Worm (Caenorhabditis elegans): ENCODE results near the gene kin-33.

kin-33 gene

DNA sequence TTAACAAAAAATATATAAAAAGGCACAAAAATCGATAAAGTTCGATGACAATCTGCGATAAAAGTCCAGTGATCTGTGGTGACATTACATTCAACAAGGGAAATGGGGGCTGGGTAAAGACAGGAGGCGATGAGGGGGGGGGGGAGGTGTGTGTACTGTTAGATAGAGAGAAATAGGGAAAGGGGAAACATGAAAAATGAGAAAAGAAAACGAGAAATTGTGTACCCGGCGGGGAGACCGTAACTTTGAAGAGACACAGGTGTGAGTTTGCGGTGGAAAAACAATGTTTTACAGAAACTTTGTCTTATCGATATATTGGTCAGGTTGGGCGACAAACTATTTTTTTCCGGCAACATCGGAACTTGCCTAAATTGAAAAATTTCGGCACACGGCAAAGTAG is 25.9 kb upstream of the kin-33 start:
- TF ChIP-seq B0336.3 (GFP tag; IDR thresholded peaks at IDR 0.05), result 0 out of 2 replicates have a peak, but pooled peaks have one; percentile 19
- no peak for TF ChIP-seq let-526 (GFP tag; IDR thresholded peaks at IDR 0.05)

DNA sequence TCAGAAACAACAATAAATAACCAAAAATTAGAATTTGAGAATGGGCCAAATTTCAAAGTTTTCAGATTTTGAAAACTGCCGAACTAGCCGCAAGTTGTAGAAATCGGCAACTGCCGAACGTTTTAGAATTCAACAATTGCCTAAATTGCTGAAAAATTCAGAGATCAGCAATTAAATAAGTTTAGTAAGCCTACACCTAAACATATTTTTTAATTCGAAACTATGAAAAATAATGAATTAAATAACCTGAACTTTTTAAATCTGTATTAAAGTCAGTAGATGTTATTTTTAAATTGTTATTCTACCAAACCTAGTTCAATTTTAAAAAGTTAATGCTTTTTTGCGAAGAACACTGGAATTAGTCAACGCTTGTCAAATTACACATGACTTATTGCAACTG is 24.3 kb upstream of the kin-33 start, which contains the start of gene nhr-204:
TSS of gene nhr-204 (minus strand) at position 101 of the 400 bp plus-strand sequence.
- TF ChIP-seq egl-18 (GFP tag; IDR thresholded peaks at IDR 0.05) (no peak), T26A5.8 (tag; optimal IDR thresholded peaks at IDR 0.05) (no peak), ceh-27 (GFP tag; optimal IDR thresholded peaks at IDR 0.05) (no peak), Y56A3A.18 (GFP tag; IDR thresholded peaks at IDR 0.05) (no peak), egrh-3 (GFP tag; IDR thresholded peaks at IDR 0.05) (no peak), nfyb-1 (GFP tag; IDR thresholded peaks at IDR 0.05) (no peak), nhr-80 (tag; optimal IDR thresholded peaks at IDR 0.05) (no peak), F22D6.2 (tag; optimal IDR thresholded peaks at IDR 0.05) (no peak), F23B12.7 (tag; optimal IDR thresholded peaks at IDR 0.05; ENCODE audit: insufficient read depth) (no peak), C06A6.2 (GFP tag; conservative IDR thresholded peaks at IDR 0.05) (no peak), nhr-120 (GFP tag; IDR thresholded peaks at IDR 0.05) (no peak), aptf-3 (GFP tag; IDR thresholded peaks at IDR 0.05) (no peak), ekl-4 (GFP tag; IDR thresholded peaks at IDR 0.05) (no peak), ceh-100 (GFP tag; IDR thresholded peaks at IDR 0.05) (no peak), F57C9.4 (tag; optimal IDR thresholded peaks at IDR 0.05) (no peak), egl-44 (GFP tag; IDR thresholded peaks at IDR 0.05) (no peak), ztf-26 (tag; optimal IDR thresholded peaks at IDR 0.05) (no peak), B0019.2 (GFP tag; conservative IDR thresholded peaks at IDR 0.05) (no peak)

DNA sequence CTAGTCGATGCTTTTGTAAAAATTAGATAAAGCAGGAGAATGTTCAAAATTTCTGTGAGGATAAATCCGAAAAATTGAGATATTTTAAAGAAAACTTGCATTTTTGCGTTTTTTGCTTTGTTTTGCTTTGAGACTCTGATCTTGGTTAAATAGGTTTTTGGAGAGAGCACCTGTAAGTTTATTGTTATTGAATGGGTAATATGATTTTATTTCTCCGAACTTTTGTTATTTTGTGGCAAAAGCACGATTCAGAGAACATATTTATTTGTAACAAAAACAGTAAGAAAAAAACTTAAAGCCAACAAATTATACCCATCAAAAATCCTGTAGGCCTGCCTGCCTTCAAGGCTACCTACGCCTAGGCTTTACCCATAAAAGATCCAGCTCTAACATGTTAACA is 20.1 kb upstream of the kin-33 start, which contains the start of gene str-121:
TSS of gene str-121 (minus strand) at position 101 of the 400 bp plus-strand sequence.
- TF ChIP-seq athp-1 (tag; optimal IDR thresholded peaks at IDR 0.05) (no peak), dpl-1 (GFP tag; optimal IDR thresholded peaks at IDR 0.05) (no peak), B0261.1 (tag; optimal IDR thresholded peaks at IDR 0.05) (no peak), egl-18 (GFP tag; IDR thresholded peaks at IDR 0.05) (no peak), ceh-58 (GFP tag; IDR thresholded peaks at IDR 0.05) (no peak), zim-3 (tag; optimal IDR thresholded peaks at IDR 0.05) (no peak), F55B11.4 (tag; optimal IDR thresholded peaks at IDR 0.05; ENCODE audit: borderline replicate concordance, insufficient read depth) (no peak)

DNA sequence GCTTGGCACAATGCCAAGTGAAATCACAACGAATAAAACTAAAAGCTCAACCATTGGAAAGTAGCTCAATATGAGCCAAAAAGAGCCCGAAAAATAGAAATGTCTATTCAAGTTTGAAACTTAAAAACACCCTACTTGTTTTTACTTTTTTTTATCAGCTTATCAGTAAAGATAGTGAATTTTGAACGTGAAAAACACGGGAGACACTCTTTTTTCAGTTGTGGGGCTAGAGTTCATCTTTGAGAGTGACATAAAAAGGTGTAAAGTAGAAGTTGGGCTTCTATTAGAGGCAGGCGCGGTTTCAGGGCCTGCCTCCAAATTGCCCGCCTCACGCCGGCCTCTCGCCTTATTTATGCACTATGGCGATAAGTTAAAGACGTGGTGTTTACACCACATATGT is 17.2 kb upstream of the kin-33 start, which contains the start of gene oac-39:
TSS of gene oac-39 (minus strand) at position 101 of the 400 bp plus-strand sequence.
- TF ChIP-seq F57C9.4 (tag; optimal IDR thresholded peaks at IDR 0.05), result no peak
- TF ChIP-seq die-1 (tag; optimal IDR thresholded peaks at IDR 0.05), result no peak
- TF ChIP-seq attf-3 (GFP tag; conservative IDR thresholded peaks at IDR 0.05), result no peak
- TF ChIP-seq unc-62 (GFP tag; optimal IDR thresholded peaks at IDR 0.05), result no peak
- no peak for TF ChIP-seq dpff-1 (tag; optimal IDR thresholded peaks at IDR 0.05)
- no peak for TF ChIP-seq repo-1 (tag; optimal IDR thresholded peaks at IDR 0.05)
- no peak for TF ChIP-seq hmg-1.2 (GFP tag; IDR thresholded peaks at IDR 0.05)
- TF ChIP-seq snpc-1.3 (tag; optimal IDR thresholded peaks at IDR 0.05; ENCODE audit: insufficient read depth), result no peak
- no peak for TF ChIP-seq C17E4.6 (GFP tag; IDR thresholded peaks at IDR 0.05)
- TF ChIP-seq F22D6.2 (tag; optimal IDR thresholded peaks at IDR 0.05), result no peak
- TF ChIP-seq dpl-1 (GFP tag; optimal IDR thresholded peaks at IDR 0.05), result no peak
- TF ChIP-seq ztf-26 (tag; optimal IDR thresholded peaks at IDR 0.05), result no peak
- TF ChIP-seq sdz-38 (tag; optimal IDR thresholded peaks at IDR 0.05), result no peak

Measured in whole organism, young adult.